Fruit fly (Drosophila melanogaster) S2 (cell line): ENCODE measurements around the gene Gga.

Source experiments
- CG8478 ChIP-seq: fragments of >200 bp; optimal IDR thresholded peaks from 2 replicates; lab custom pipeline; 2018
- CTCF ChIP-seq, 2 experiments: fragments of >200 bp; optimal IDR thresholded peaks; 2 replicates each; lab custom pipeline; 2018

Gene Gga

dm6 chrX:9600818-9601732 lies at the start of gene Gga:
Gene Gga (plus strand): TSS chrX:9601030.
- TF ChIP-seq CTCF (optimal IDR thresholded peaks at IDR 0.05; lab: Kevin White, UChicago), result peak; percentile 29 to 36
- TF ChIP-seq CG8478 (lab: Kevin White, UChicago), result no peak

DNA sequence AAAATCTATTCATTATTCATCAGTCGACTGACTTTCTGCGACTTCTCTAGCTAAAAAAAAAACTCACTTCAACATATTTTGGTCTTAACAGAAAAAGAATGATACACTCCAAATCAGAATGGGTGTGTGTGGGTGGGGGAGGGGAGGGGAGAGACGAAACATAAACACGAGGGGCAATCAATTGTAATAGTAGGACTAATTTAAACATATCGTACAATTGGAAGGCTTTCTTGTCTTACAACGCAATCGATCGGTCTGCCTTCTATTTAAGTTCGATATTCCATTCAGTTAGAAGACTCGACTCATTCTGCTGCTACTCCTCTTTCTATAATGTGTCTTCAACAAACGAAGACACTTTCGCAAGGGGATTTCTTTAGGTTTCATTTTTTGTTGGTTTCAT lies 49.7 kb upstream of the Gga start:
- no peak for TF ChIP-seq CTCF (optimal IDR thresholded peaks at IDR 0.05; lab: Kevin White, UChicago)
- TF ChIP-seq CG8478 (lab: Kevin White, UChicago), result no peak

DNA sequence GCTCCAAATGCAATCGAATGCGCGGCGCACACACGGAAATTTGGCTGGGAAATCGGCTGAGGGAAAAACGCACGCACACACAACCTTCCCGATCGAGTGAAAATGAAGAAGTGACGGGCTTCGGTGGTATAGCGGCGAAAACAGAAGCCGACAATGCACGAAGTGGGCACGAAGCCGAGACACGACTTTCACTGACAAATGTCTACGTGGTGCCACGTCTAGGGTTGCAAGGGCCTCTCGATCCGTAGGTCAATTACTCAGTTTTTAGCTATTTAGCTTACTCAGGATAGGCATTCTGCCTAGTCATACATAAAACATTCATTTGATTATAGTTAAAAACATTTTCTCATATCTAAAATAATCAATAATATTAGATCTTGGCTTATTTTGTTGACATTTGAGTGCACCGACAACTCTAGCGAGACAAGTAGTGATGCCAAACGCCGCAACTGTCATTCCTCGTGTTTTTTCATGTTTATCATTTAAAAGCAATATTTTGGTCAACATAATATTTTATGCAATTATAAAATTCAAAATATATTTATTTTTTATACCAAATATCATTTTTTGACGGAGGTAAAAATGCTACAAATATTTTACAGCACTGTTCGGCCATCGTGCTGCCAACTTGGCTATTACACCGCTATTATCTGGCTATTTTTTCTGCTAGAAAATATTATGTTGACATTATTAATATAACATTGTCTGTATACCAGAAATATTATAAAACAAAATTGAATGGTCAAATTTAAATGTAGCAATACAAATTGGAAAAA lies 47.1 kb upstream of the Gga start:
- TF ChIP-seq CG8478 (lab: Kevin White, UChicago), result no peak
- TF ChIP-seq CTCF (optimal IDR thresholded peaks at IDR 0.05; lab: Kevin White, UChicago), result no peak

DNA sequence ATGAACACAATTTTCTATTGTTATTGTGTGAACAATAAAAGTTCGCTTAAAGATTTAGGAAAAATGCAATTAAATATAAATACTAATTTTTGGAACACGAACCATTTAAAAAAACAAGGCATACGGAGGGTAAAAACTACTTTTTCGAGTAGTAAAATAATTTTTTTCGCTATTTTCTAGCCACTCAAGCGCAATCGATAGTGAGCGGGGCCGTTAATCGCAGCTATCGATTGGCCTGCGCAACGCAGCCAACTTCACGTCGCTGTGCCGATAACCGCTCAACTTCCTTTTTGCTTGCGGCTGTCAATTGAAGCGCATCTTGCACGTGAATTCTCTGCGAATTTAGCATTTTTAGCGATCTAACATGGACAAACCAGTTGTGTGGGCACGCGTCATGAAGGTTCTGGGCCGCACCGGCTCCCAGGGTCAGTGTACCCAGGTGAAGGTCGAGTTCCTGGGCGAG lies 46.5 kb upstream of the Gga start, which contains the start of gene RpS28b:
TSS of gene RpS28b (plus strand) at position 278 of the 463 bp plus-strand sequence.
- TF ChIP-seq CG8478 (lab: Kevin White, UChicago) (no peak), CTCF (optimal IDR thresholded peaks at IDR 0.05; lab: Kevin White, UChicago) (no peak)

dm6 chrX:9556397-9556796 lies 44.4 kb upstream of the Gga start, which contains the start of gene CG15317:
Gene CG15317 (minus strand): TSS chrX:9556544.
- TF ChIP-seq CTCF (optimal IDR thresholded peaks at IDR 0.05; lab: Kevin White, UChicago), result no peak
- no peak for TF ChIP-seq CG8478 (lab: Kevin White, UChicago)

DNA sequence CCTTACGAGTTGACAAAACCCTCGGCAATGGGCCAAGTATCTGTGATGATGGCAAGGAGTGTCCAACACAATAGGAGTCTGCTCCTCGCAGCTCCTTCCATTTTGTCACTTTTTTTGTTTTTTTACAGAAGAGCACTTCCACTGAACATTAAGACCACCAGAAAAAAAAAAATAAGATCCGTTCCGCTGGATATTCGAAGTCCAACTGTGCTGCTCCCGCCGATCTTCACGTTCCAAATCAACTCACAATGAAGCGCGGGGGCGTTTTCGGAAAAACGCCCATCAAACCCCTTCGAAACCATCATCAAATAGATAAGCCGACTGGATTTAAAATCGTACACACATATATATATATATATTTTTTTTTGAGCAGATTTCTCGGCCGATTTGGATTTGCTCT lies 29.6 kb upstream of the Gga start, which contains the start of gene Cubn:
TSS of gene Cubn (minus strand) at position 101 of the 400 bp plus-strand sequence.
- TF ChIP-seq CG8478 (lab: Kevin White, UChicago), result no peak
- TF ChIP-seq CTCF (optimal IDR thresholded peaks at IDR 0.05; lab: Kevin White, UChicago), result no peak

DNA sequence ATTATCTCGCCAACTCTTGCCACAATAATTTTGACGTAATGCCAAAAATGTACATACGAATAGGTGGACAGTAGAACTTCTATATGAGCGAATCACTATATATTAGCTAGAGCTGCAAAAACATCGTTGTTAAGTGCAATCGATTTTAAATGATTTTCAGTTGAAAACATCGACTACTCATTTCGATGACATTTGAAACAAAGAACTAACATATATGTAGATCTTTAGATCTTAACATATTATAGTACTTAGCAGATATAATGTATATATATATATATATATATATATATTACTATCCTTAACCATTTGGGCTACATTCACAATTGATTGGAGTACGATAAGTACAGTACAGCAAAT lies 24.7 kb upstream of the Gga start, which contains the start of gene CG42395:
TSS of gene CG42395 (minus strand) at position 101 of the 357 bp plus-strand sequence.
- TF ChIP-seq CTCF (optimal IDR thresholded peaks at IDR 0.05; lab: Kevin White, UChicago) (no peak), CG8478 (lab: Kevin White, UChicago) (no peak)

DNA sequence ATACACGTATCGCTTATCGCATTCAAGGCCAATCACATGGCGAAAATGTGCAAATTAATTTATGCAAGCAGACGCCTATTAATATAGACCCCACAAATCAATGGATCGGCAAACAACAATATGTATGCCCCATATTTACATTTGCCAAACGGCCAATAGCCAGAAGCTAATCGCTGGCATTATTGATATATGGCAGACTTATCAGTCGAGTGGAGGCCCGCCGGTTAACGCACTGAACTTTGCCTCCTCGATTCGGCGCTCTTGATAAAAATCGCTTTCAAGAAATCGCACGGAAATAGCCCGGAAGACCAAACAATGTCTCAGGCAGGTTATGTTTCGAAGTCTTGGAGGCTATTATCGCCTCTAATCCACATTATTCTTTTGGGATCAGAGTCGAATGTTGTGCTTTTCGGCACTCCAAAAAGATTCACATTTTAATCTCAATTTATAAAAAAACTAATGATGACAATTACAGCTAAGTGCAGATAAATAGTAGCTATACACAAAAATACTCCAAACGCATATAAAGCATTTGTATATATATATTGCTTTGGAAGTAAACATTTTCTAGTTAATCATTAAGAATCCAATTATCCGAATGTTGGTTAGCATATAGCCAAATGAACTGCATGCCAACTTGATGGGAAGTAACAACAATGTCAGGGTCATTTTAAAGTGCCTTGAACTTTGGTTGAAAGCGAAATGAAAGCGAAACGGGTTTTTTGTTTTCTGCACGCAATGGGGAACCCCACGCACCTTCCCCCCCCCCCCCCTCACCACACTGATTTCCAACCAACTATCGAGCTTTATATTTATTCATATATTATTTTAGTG lies 24.1 kb upstream of the Gga start:
- no peak for TF ChIP-seq CTCF (optimal IDR thresholded peaks at IDR 0.05; lab: Kevin White, UChicago)
- no peak for TF ChIP-seq CG8478 (lab: Kevin White, UChicago)

DNA sequence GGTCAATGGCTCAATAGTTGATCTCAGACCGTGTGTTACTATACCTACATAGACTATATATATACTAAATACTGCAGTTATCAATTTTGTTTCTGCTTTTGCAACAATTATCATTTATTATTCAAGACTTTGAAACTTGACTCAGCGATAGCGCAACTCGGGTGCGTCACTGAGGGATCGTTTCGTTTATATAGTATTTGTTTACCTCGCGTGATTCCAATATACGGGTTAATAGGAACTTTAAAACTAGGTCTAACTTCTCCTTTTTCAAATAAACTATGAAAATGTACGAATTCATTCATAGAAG lies 23.5 kb upstream of the Gga start:
- no peak for TF ChIP-seq CTCF (optimal IDR thresholded peaks at IDR 0.05; lab: Kevin White, UChicago)
- TF ChIP-seq CG8478 (lab: Kevin White, UChicago), result no peak

DNA sequence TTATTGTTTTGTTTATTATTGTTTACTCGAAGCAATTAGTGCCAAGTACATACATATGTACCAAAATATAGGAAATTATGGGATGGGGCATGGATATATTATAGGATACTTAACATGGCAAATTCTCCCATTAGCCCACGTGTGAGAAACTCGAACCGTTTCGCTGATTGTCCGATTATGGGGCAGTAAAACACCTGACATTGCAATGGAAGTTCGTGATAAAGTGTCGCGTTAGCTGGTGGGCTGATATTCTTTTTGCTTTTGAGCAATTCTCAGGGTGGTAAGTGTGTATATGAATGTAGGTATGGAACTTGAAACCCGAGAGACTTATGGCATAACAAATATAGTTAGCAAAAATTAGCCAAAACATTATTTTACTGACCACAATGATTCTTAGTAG lies 22.8 kb upstream of the Gga start:
- no peak for TF ChIP-seq CG8478 (lab: Kevin White, UChicago)
- no peak for TF ChIP-seq CTCF (optimal IDR thresholded peaks at IDR 0.05; lab: Kevin White, UChicago)

dm6 chrX:9578696-9579509 lies 21.9 kb upstream of the Gga start:
- TF ChIP-seq CG8478 (lab: Kevin White, UChicago), result no peak
- TF ChIP-seq CTCF (optimal IDR thresholded peaks at IDR 0.05; lab: Kevin White, UChicago), result no peak

DNA sequence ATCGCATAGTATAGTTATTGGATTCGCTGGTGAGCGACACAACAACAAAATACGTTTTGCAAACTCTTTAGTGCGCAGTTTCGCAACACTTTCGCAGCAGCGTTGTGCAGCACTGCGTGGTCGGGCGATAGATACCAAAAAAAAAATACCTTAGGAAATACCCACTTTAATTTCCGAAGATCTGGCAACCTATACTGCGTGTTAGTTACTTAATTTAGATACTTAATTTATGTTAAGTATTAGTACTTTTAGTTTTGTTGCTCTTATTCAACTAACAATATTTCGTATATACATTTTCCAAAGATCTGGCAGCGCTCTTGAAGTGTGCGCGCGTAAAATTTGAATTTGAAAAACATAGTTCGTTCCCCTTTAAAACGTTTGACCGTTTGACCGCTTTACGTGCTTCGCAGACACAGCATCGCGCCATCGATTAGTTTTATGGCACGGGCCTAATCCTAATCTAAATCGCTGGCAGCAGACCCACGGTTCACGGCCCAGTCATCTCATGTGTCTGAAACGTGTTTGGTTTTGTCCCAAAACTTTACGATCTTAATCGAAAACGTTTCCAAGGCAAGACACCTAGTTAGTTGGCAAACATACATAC lies 20.8 kb upstream of the Gga start, which contains the start of gene LPCAT:
TSS of gene LPCAT (minus strand) at position 70 of the 604 bp plus-strand sequence.
- peak in 1 of 2 experiments; percentile 14 for TF ChIP-seq CTCF (optimal IDR thresholded peaks at IDR 0.05; lab: Kevin White, UChicago)
- no peak for TF ChIP-seq CG8478 (lab: Kevin White, UChicago)

DNA sequence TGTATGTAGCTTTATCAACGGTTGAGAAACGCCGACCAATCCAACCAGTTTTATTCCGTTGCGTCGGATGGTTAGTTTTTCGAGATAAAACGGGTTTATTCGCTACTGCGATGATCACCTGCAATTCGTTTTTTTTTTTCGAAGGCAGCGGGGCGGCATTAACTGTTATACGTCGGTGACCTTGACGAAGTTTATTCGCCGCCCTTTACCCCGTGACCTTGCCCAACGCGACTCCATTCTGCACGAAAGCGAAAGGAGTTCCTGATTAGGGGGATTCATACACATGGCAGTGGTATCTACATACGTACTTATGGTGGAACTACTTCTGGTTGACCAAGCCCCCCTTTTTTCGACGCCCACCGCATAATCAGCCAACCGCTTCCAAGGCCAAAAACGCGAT lies 20.3 kb upstream of the Gga start:
- TF ChIP-seq CG8478 (lab: Kevin White, UChicago) (no peak), CTCF (optimal IDR thresholded peaks at IDR 0.05; lab: Kevin White, UChicago) (no peak)
